Fruit fly (Drosophila melanogaster) whole organism, embryonic: ENCODE data around the gene Gad1.
A peak's percentile ranks its signal among the peaks of the same experiment; 100 is the strongest.

Experiments
- Asciz ChIP-seq: fragments of 200-800 bp; sonication (Bioruptor generic); optimal IDR thresholded peaks from 2 replicates; lab custom pipeline; 2017; ENCODE audit warnings: missing biosample characterization, mild to moderate bottlenecking, missing genetic modification characterization, missing genetic modification reagents
- Bgb ChIP-seq: fragments of 200-800 bp; sonication (Bioruptor generic); IDR thresholded peaks from 2 replicates; pipeline ENCODE4 v1.3.6; 2022; ENCODE audit warnings: missing biosample characterization, missing genetic modification characterization; ENCODE audit not compliant: partially characterized antibody
- Bteb2 ChIP-seq: fragments of 200-800 bp; sonication (Bioruptor generic); optimal IDR thresholded peaks from 2 replicates; lab custom pipeline; 2016; ENCODE audit warnings: missing biosample characterization, missing genetic modification characterization
- CG11247 ChIP-seq: fragments of 200-800 bp; sonication (Bioruptor generic); IDR thresholded peaks from 2 replicates; pipeline ENCODE4 v1.3.6; 2022; ENCODE audit warnings: missing biosample characterization, missing genetic modification characterization
- CG1233 ChIP-seq: fragments of 200-800 bp; sonication (Bioruptor generic); optimal IDR thresholded peaks from 4 replicates; lab custom pipeline; 2018; ENCODE audit warnings: missing biosample characterization, mild to moderate bottlenecking, missing genetic modification characterization
- CG13424 ChIP-seq: fragments of 200-800 bp; sonication (Bioruptor generic); optimal IDR thresholded peaks from 2 replicates; lab custom pipeline; 2019; ENCODE audit warnings: missing biosample characterization, mild to moderate bottlenecking, missing genetic modification characterization, moderate library complexity
- CG17385 ChIP-seq: fragments of 200-800 bp; sonication (Bioruptor generic); optimal IDR thresholded peaks from 3 replicates; lab custom pipeline; 2018; ENCODE audit warnings: missing biosample characterization, mild to moderate bottlenecking, missing genetic modification characterization
- CG18476 ChIP-seq: fragments of 200-800 bp; sonication (Bioruptor generic); optimal IDR thresholded peaks from 2 replicates; lab custom pipeline; 2016; ENCODE audit warnings: missing biosample characterization, mild to moderate bottlenecking, missing genetic modification characterization
- CG2129 ChIP-seq: fragments of 200-800 bp; sonication (Bioruptor generic); IDR thresholded peaks from 2 replicates; pipeline ENCODE4 v1.3.6; 2022; ENCODE audit warnings: missing biosample characterization, missing genetic modification characterization; ENCODE audit not compliant: partially characterized antibody
- CG2678 ChIP-seq: fragments of 200-800 bp; sonication (Bioruptor generic); optimal IDR thresholded peaks from 3 replicates; lab custom pipeline; 2019; ENCODE audit warnings: missing biosample characterization, mild to moderate bottlenecking, missing genetic modification characterization, moderate library complexity
- CG2889 ChIP-seq: fragments of 200-800 bp; sonication (Bioruptor generic); IDR thresholded peaks from 3 replicates; pipeline ENCODE4 v1.3.6; 2022; ENCODE audit warnings: missing biosample characterization, missing genetic modification characterization
- CG3838 ChIP-seq: fragments of 200-800 bp; sonication (Bioruptor generic); optimal IDR thresholded peaks from 3 replicates; lab custom pipeline; 2016; ENCODE audit warnings: missing biosample characterization, missing genetic modification characterization
- CG4328 ChIP-seq: fragments of 200-800 bp; sonication (Bioruptor generic); optimal IDR thresholded peaks from 3 replicates; lab custom pipeline; 2017; ENCODE audit warnings: missing biosample characterization, missing genetic modification reagents, missing genetic modification characterization
- CG5953 ChIP-seq: fragments of 200-800 bp; sonication (Bioruptor generic); IDR thresholded peaks from 2 replicates; pipeline ENCODE4 v1.3.6; 2022; ENCODE audit warnings: missing biosample characterization, missing genetic modification characterization
- CG6272 ChIP-seq: fragments of 200-800 bp; sonication (Bioruptor generic); IDR thresholded peaks from 2 replicates; pipeline ENCODE4 v1.3.6; 2022; ENCODE audit warnings: missing biosample characterization, missing genetic modification characterization
- CG7556 ChIP-seq: fragments of 200-800 bp; sonication (Bioruptor generic); optimal IDR thresholded peaks from 2 replicates; lab custom pipeline; 2017; ENCODE audit warnings: missing biosample characterization, mild to moderate bottlenecking, missing genetic modification characterization
- CG8478 ChIP-seq: fragments of >200 bp; optimal IDR thresholded peaks from 2 replicates; lab custom pipeline; 2018
- CG9727 ChIP-seq: fragments of 200-800 bp; sonication (Bioruptor generic); optimal IDR thresholded peaks from 3 replicates; lab custom pipeline; 2017; ENCODE audit warnings: missing biosample characterization, mild to moderate bottlenecking, missing genetic modification characterization
- Fer3 ChIP-seq: fragments of 200-800 bp; sonication (Bioruptor generic); optimal IDR thresholded peaks from 2 replicates; lab custom pipeline; 2018; ENCODE audit warnings: missing biosample characterization, mild to moderate bottlenecking, missing genetic modification characterization, moderate library complexity
- HLH3B ChIP-seq: fragments of 200-800 bp; sonication (Bioruptor generic); IDR thresholded peaks from 2 replicates; pipeline ENCODE4 v1.3.6; 2022; ENCODE audit warnings: missing biosample characterization, missing genetic modification characterization
- HLH54F ChIP-seq: fragments of 200-800 bp; sonication (Bioruptor generic); optimal IDR thresholded peaks from 3 replicates; lab custom pipeline; 2016; ENCODE audit warnings: missing biosample characterization, missing genetic modification characterization
- Hsf ChIP-seq: fragments of 200-800 bp; sonication (Bioruptor generic); optimal IDR thresholded peaks from 3 replicates; lab custom pipeline; 2016; ENCODE audit warnings: missing biosample characterization, missing genetic modification characterization
- MTF-1 ChIP-seq: fragments of 200-800 bp; sonication (Bioruptor generic); optimal IDR thresholded peaks from 2 replicates; lab custom pipeline; 2018; ENCODE audit warnings: missing biosample characterization, mild to moderate bottlenecking, missing genetic modification characterization, borderline replicate concordance
- NFAT ChIP-seq: fragments of 200-800 bp; sonication (Bioruptor generic); IDR thresholded peaks from 2 replicates; pipeline ENCODE4 v1.3.6; 2022; ENCODE audit warnings: missing biosample characterization, missing genetic modification characterization
- Neu2 ChIP-seq: fragments of 200-800 bp; sonication (Bioruptor generic); optimal IDR thresholded peaks from 3 replicates; lab custom pipeline; 2016; ENCODE audit warnings: missing biosample characterization, missing genetic modification characterization, borderline replicate concordance
- Sry-δ ChIP-seq: fragments of 200-800 bp; sonication (Bioruptor generic); optimal IDR thresholded peaks from 2 replicates; lab custom pipeline; 2016; ENCODE audit warnings: missing biosample characterization, missing genetic modification characterization
- al ChIP-seq: fragments of 200-800 bp; sonication (Bioruptor generic); IDR thresholded peaks from 2 replicates; pipeline ENCODE4 v1.3.6; 2022; ENCODE audit warnings: missing biosample characterization, missing genetic modification characterization
- ap ChIP-seq: fragments of 200-800 bp; sonication (Bioruptor generic); IDR thresholded peaks from 2 replicates; pipeline ENCODE4 v1.3.6; 2022; ENCODE audit warnings: missing biosample characterization, missing genetic modification characterization
- bab2 ChIP-seq: fragments of 200-800 bp; sonication (Bioruptor generic); optimal IDR thresholded peaks from 2 replicates; lab custom pipeline; 2016; ENCODE audit warnings: missing biosample characterization, missing genetic modification characterization
- cato ChIP-seq: fragments of 200-800 bp; sonication (Bioruptor generic); optimal IDR thresholded peaks from 2 replicates; lab custom pipeline; 2016; ENCODE audit warnings: missing biosample characterization, missing genetic modification characterization, borderline replicate concordance
- cg ChIP-seq: fragments of 200-800 bp; sonication (Bioruptor generic); optimal IDR thresholded peaks from 3 replicates; lab custom pipeline; 2019; ENCODE audit warnings: missing biosample characterization, mild to moderate bottlenecking, missing genetic modification characterization, moderate library complexity
- chn ChIP-seq: fragments of 200-800 bp; sonication (Bioruptor generic); optimal IDR thresholded peaks from 2 replicates; lab custom pipeline; 2016; ENCODE audit warnings: missing biosample characterization, missing genetic modification characterization
- crol ChIP-seq: fragments of 200-800 bp; sonication (Bioruptor generic); IDR thresholded peaks from 2 replicates; pipeline ENCODE4 v1.3.6; 2022; ENCODE audit warnings: missing biosample characterization, missing genetic modification characterization
- dimm ChIP-seq: fragments of 200-800 bp; sonication (Bioruptor generic); IDR thresholded peaks from 2 replicates; pipeline ENCODE4 v1.3.6; 2022; ENCODE audit warnings: missing biosample characterization, missing genetic modification characterization
- disco-r ChIP-seq: fragments of 200-800 bp; sonication (Bioruptor generic); optimal IDR thresholded peaks from 2 replicates; lab custom pipeline; 2016; ENCODE audit warnings: missing biosample characterization, missing genetic modification characterization
- dysf ChIP-seq: fragments of 200-800 bp; sonication (Bioruptor generic); IDR thresholded peaks from 3 replicates; pipeline ENCODE4 v1.3.6; 2022; ENCODE audit warnings: missing biosample characterization, missing genetic modification characterization
- fru ChIP-seq: fragments of >200 bp; optimal IDR thresholded peaks from 2 replicates; lab custom pipeline; 2017
- gsb-n ChIP-seq: fragments of 200-800 bp; sonication (Bioruptor generic); optimal IDR thresholded peaks from 3 replicates; lab custom pipeline; 2018; ENCODE audit warnings: missing biosample characterization, mild to moderate bottlenecking, missing genetic modification characterization
- kay ChIP-seq: fragments of 200-800 bp; sonication (Bioruptor generic); optimal IDR thresholded peaks from 2 replicates; lab custom pipeline; 2016; ENCODE audit warnings: missing biosample characterization, missing genetic modification characterization
- lab ChIP-seq: fragments of 200-800 bp; sonication (Bioruptor generic); optimal IDR thresholded peaks from 3 replicates; lab custom pipeline; 2017; ENCODE audit warnings: missing biosample characterization, missing genetic modification characterization, mild to moderate bottlenecking, moderate library complexity, missing genetic modification reagents
- lilli ChIP-seq: fragments of 200-800 bp; sonication (Bioruptor generic); optimal IDR thresholded peaks from 3 replicates; lab custom pipeline; 2016; ENCODE audit warnings: missing biosample characterization, missing genetic modification characterization
- nmo ChIP-seq: fragments of 200-800 bp; sonication (Bioruptor generic); optimal IDR thresholded peaks from 2 replicates; lab custom pipeline; 2018; ENCODE audit warnings: missing biosample characterization, mild to moderate bottlenecking, missing genetic modification characterization, moderate library complexity
- p53 ChIP-seq: fragments of 200-800 bp; sonication (Bioruptor generic); optimal IDR thresholded peaks from 2 replicates; lab custom pipeline; 2016; ENCODE audit warnings: missing biosample characterization, missing genetic modification characterization
- pho ChIP-seq: fragments of 200-800 bp; sonication (Bioruptor generic); optimal IDR thresholded peaks from 2 replicates; lab custom pipeline; 2016; ENCODE audit warnings: missing biosample characterization, missing genetic modification characterization
- scrt ChIP-seq: fragments of 200-800 bp; sonication (Bioruptor generic); optimal IDR thresholded peaks from 2 replicates; lab custom pipeline; 2018; ENCODE audit warnings: missing biosample characterization, mild to moderate bottlenecking, missing genetic modification characterization, moderate library complexity
- sim ChIP-seq: fragments of 200-800 bp; sonication (Bioruptor generic); IDR thresholded peaks from 2 replicates; pipeline ENCODE4 v1.3.6; 2022; ENCODE audit warnings: missing biosample characterization, missing genetic modification characterization
- sna ChIP-seq: fragments of 200-800 bp; sonication (Bioruptor generic); IDR thresholded peaks from 2 replicates; pipeline ENCODE4 v1.3.6; 2022; ENCODE audit warnings: missing biosample characterization, missing genetic modification characterization; ENCODE audit not compliant: partially characterized antibody
- ttk ChIP-seq: fragments of 200-800 bp; sonication (Bioruptor generic); IDR thresholded peaks from 2 replicates; pipeline ENCODE4 v2.1.2; 2022; ENCODE audit warnings: missing biosample characterization, missing genetic modification characterization
- twi ChIP-seq: fragments of 200-800 bp; optimal IDR thresholded peaks from 2 replicates; lab custom pipeline; 2019; ENCODE audit warnings: missing biosample characterization, mild to moderate bottlenecking, missing genetic modification characterization, moderate library complexity
- wor ChIP-seq: fragments of 200-800 bp; sonication (Bioruptor generic); IDR thresholded peaks from 2 replicates; pipeline ENCODE4 v1.3.6; 2022; ENCODE audit warnings: missing biosample characterization, missing genetic modification characterization

The Gad1 gene

DNA sequence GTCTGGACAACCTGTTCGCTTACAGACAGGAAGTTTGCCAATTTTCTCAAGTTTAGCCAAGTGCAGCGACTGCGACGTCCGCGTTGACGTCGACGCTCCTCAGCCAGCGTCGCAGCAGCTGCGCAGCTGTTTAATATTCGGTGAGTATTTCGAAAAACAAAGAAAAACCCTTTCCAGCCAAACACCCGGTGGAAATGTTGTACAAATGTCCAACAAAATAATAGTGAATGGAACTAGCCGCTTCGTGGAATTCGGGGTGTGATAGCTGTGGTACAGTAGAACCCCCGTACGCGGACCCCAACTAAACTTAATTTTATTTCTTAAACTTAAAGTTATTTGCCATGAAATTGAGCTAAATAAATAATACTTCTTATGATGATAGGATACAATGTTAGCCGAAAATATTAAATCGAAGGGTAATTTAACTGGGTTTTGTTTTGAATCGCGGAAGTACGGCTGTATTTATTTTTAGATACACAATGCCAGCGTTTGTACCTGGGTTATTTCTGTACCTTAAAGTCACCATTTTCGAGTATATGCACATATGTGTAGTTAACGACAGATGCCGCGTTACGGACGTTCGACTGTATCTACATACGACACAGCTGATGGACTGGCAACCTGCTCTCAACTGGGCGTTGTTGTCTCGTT is 20.4 kb upstream of the Gad1 start (continued):
- TF ChIP-seq lilli (GFP tag; lab: Kevin White, UChicago) (peak; percentile 80), twi (tag; lab: Kevin White, UChicago) (peak; percentile 79), HLH54F (GFP tag; lab: Kevin White, UChicago) (peak; percentile 45), CG18476 (peak; percentile 42), wor (GFP tag; lab: Robert Waterston, UW) (0 out of 2 replicates have a peak, but pooled peaks have one; percentile 35), pho (GFP tag; lab: Kevin White, UChicago) (no peak), HLH3B (peak; percentile 21; the same call in 1 of the 2 replicates), kay (GFP tag; lab: Kevin White, UChicago) (peak; percentile 68), nmo (peak; percentile 84), dysf (GFP tag; lab: Robert Waterston, UW) (peak; percentile 80), CG2889 (no peak), Bgb (GFP tag; lab: Robert Waterston, UW) (no peak), ttk (GFP tag; lab: Robert Waterston, UW) (peak; percentile 53), p53 (GFP tag; lab: Kevin White, UChicago) (no peak), al (GFP tag; lab: Robert Waterston, UW) (0 out of 2 replicates have a peak, but pooled peaks have one; percentile 18), Sry-δ (GFP tag; lab: Kevin White, UChicago) (no peak), Neu2 (GFP tag; lab: Kevin White, UChicago) (no peak), CG11247 (peak; percentile 33; the same call in 1 of the 2 replicates), CG5953 (GFP tag; lab: Robert Waterston, UW) (no peak), MTF-1 (GFP tag; lab: Kevin White, UChicago) (no peak), ap (no peak), CG13424 (tag; lab: Kevin White, UChicago) (peak; percentile 84), CG2678 (tag; lab: Kevin White, UChicago) (peak; percentile 90), disco-r (GFP tag; lab: Kevin White, UChicago) (no peak), CG8478 (lab: Kevin White, UChicago) (no peak), fru (lab: Kevin White, UChicago) (no peak), bab2 (GFP tag; lab: Kevin White, UChicago) (peak; percentile 77), cato (GFP tag; lab: Kevin White, UChicago) (no peak), Bteb2 (GFP tag; lab: Kevin White, UChicago) (peak; percentile 63), CG6272 (GFP tag; lab: Robert Waterston, UW) (peak; percentile 58), CG17385 (GFP tag; lab: Kevin White, UChicago) (peak; percentile 68), lab (peak; percentile 77), sim (peak; percentile 71), cg (GFP tag; lab: Kevin White, UChicago) (no peak), Fer3 (tag; lab: Kevin White, UChicago) (peak; percentile 56), Hsf (peak; percentile 70), sna (GFP tag; lab: Robert Waterston, UW) (no peak), CG4328 (GFP tag; lab: Kevin White, UChicago) (peak; percentile 37), Asciz (peak; percentile 73), CG9727 (GFP tag; lab: Kevin White, UChicago) (peak; percentile 80), crol (GFP tag; lab: Robert Waterston, UW) (no peak), CG1233 (GFP tag; lab: Kevin White, UChicago) (peak; percentile 80), CG7556 (GFP tag; lab: Kevin White, UChicago) (peak; percentile 87), dimm (0 out of 2 replicates have a peak, but pooled peaks have one; percentile 3), scrt (GFP tag; lab: Kevin White, UChicago) (peak; percentile 40), CG2129 (GFP tag; lab: Robert Waterston, UW) (no peak), CG3838 (GFP tag; lab: Kevin White, UChicago) (no peak), NFAT (peak; percentile 20; the same call in 1 of the 2 replicates), chn (GFP tag; lab: Kevin White, UChicago) (peak; percentile 58), gsb-n (tag; lab: Kevin White, UChicago) (peak; percentile 67)
